Fruit fly (Drosophila melanogaster): ENCODE measurements around the gene MICU1.
A peak's percentile ranks its signal among the peaks of the same experiment; 100 is the strongest.

dm6 chr2L:7207660-7208059 is 25.6 kb downstream of the MICU1 start:
- TF ChIP-seq CG10348 (GFP tag; IDR thresholded peaks at IDR 0.05) (no peak), EcR (GFP tag; optimal IDR thresholded peaks at IDR 0.05) (peak; percentile 16), Ets98B (GFP tag; IDR thresholded peaks at IDR 0.05) (no peak), rn (GFP tag; IDR thresholded peaks at IDR 0.05) (no peak), CG15710 (tag; optimal IDR thresholded peaks at IDR 0.05) (no peak), Pif1A (GFP tag; optimal IDR thresholded peaks at IDR 0.05) (no peak)
